Fruit fly (Drosophila melanogaster): ENCODE results near the gene CG42374.

CG42374 gene

dm6 chr3L:19263480-19264140, at the start of gene CG42374, which contains the start of gene Mettl5 (continued):
- TF ChIP-seq CG12071 (GFP tag; optimal IDR thresholded peaks at IDR 0.05) (peak; percentile 44), CG4328 (GFP tag; optimal IDR thresholded peaks at IDR 0.05) (no peak), insv (GFP tag; optimal IDR thresholded peaks at IDR 0.05) (no peak), CG18619 (GFP tag; optimal IDR thresholded peaks at IDR 0.05) (peak; percentile 24), Lim3 (GFP tag; IDR thresholded peaks at IDR 0.05) (no peak), lab (GFP tag; optimal IDR thresholded peaks at IDR 0.05) (peak; percentile 59), seq (GFP tag; IDR thresholded peaks at IDR 0.05) (peak; percentile 62; the same call in 1 of the 2 replicates), cwo (GFP tag; optimal IDR thresholded peaks at IDR 0.05) (peak; percentile 74), da (GFP tag; optimal IDR thresholded peaks at IDR 0.05) (no peak), CG9932 (GFP tag; IDR thresholded peaks at IDR 0.05) (0 out of 2 replicates have a peak, but pooled peaks have one; percentile 18), caup (GFP tag; optimal IDR thresholded peaks at IDR 0.05; ENCODE audit: severe bottlenecking) (peak; percentile 43), gce (GFP tag; IDR thresholded peaks at IDR 0.05) (0 out of 3 replicates have a peak, but pooled peaks have one; percentile 47), C15 (GFP tag; IDR thresholded peaks at IDR 0.05) (no peak), az2 (GFP tag; optimal IDR thresholded peaks at IDR 0.05) (peak; percentile 44), zfh1 (GFP tag; IDR thresholded peaks at IDR 0.05) (peak; percentile 70; the same call in 1 of the 3 replicates), CG17568 (GFP tag; optimal IDR thresholded peaks at IDR 0.05) (no peak), MBD-R2 (GFP tag; IDR thresholded peaks at IDR 0.05) (no peak), Neu2 (GFP tag; optimal IDR thresholded peaks at IDR 0.05; ENCODE audit: borderline replicate concordance) (no peak), Adf1 (GFP tag; IDR thresholded peaks at IDR 0.05) (no peak; the same call in 1 of the 2 replicates), sob (GFP tag; IDR thresholded peaks at IDR 0.05) (peak; percentile 40; the same call in 1 of the 2 replicates), Fer1 (GFP tag; optimal IDR thresholded peaks at IDR 0.05) (peak; percentile 57), CG12659 (GFP tag; optimal IDR thresholded peaks at IDR 0.05) (peak; percentile 31), Ada2b (GFP tag; IDR thresholded peaks at IDR 0.05) (peak; percentile 22; the same call in 1 of the 2 replicates), MTF-1 (GFP tag; optimal IDR thresholded peaks at IDR 0.05; ENCODE audit: borderline replicate concordance) (peak; percentile 63), Sox102F (GFP tag; optimal IDR thresholded peaks at IDR 0.05) (peak; percentile 48), CG6813 (GFP tag; optimal IDR thresholded peaks at IDR 0.05) (peak; percentile 35), Sox100B (GFP tag; optimal IDR thresholded peaks at IDR 0.05) (peak; percentile 14), CG12219 (GFP tag; optimal IDR thresholded peaks at IDR 0.05) (peak; percentile 26), CG2875 (GFP tag; optimal IDR thresholded peaks at IDR 0.05) (no peak), esg (GFP tag; conservative IDR thresholded peaks at IDR 0.05) (peak; percentile 37), Awh (GFP tag; IDR thresholded peaks at IDR 0.05) (peak; percentile 60; the same call in 1 of the 2 replicates), CG18599 (GFP tag; optimal IDR thresholded peaks at IDR 0.05) (peak; percentile 45), CG2889 (GFP tag; IDR thresholded peaks at IDR 0.05) (peak; percentile 47; the same call in 1 of the 3 replicates), CG1603 (tag; optimal IDR thresholded peaks at IDR 0.05) (peak; percentile 46), phol (tag; optimal IDR thresholded peaks at IDR 0.05) (peak; percentile 51), Mrtf (GFP tag; IDR thresholded peaks at IDR 0.05) (no peak), CG34422 (GFP tag; IDR thresholded peaks at IDR 0.05) (peak; percentile 76; the same call in 1 of the 3 replicates), dpn (GFP tag; optimal IDR thresholded peaks at IDR 0.05) (no peak), Side (GFP tag; optimal IDR thresholded peaks at IDR 0.05) (no peak), grn (GFP tag; optimal IDR thresholded peaks at IDR 0.05) (peak; percentile 59), Optix (GFP tag; IDR thresholded peaks at IDR 0.05) (no peak), E2f2 (GFP tag; IDR thresholded peaks at IDR 0.05) (peak; percentile 30; the same call in 1 of the 2 replicates), ken (GFP tag; IDR thresholded peaks at IDR 0.05) (no peak), CG6854 (GFP tag; optimal IDR thresholded peaks at IDR 0.05) (no peak), CG10209 (GFP tag; optimal IDR thresholded peaks at IDR 0.05) (peak; percentile 46), CG7372 (GFP tag; IDR thresholded peaks at IDR 0.05) (peak; percentile 36; the same call in 1 of the 2 replicates), nmo (GFP tag; optimal IDR thresholded peaks at IDR 0.05) (peak; percentile 15), HmgZ (tag; optimal IDR thresholded peaks at IDR 0.05) (peak; percentile 42)
